Worm (Caenorhabditis elegans) whole organism, early embryonic: ENCODE results near the gene F21D5.6.
A peak's percentile ranks its signal among the peaks of the same experiment; 100 is the strongest.

Experiments
- B0310.2 ChIP-seq: sonication (generic microtip); optimal IDR thresholded peaks from 2 replicates; lab custom pipeline; 2016; ENCODE audit warnings: mild to moderate bottlenecking, missing genetic modification characterization, missing compliant biosample characterization
- F13C5.2 ChIP-seq: sonication (generic microtip); optimal IDR thresholded peaks from 2 replicates; lab custom pipeline; 2017; ENCODE audit warnings: mild to moderate bottlenecking, missing genetic modification characterization, inconsistent platforms, missing compliant biosample characterization
- aly-1 ChIP-seq: sonication (generic microtip); optimal IDR thresholded peaks from 2 replicates; lab custom pipeline; 2016; ENCODE audit warnings: missing genetic modification characterization, missing compliant biosample characterization
- ama-1 ChIP-seq: fragments of 150-350 bp; optimal IDR thresholded peaks from 2 replicates; lab custom pipeline; 2014
- ceh-13 ChIP-seq: fragments of 200-800 bp; sonication (Bioruptor generic); optimal IDR thresholded peaks from 2 replicates; lab custom pipeline; 2018; ENCODE audit warnings: mild to moderate bottlenecking, missing genetic modification characterization, missing compliant biosample characterization
- ceh-36 ChIP-seq: sonication (generic microtip); optimal IDR thresholded peaks from 2 replicates; lab custom pipeline; 2016; ENCODE audit warnings: missing genetic modification characterization, inconsistent platforms, missing compliant biosample characterization
- ets-7 ChIP-seq: sonication (generic microtip); optimal IDR thresholded peaks from 2 replicates; lab custom pipeline; 2016; ENCODE audit warnings: missing genotype, missing genetic modification characterization, missing compliant biosample characterization
- flt-1 ChIP-seq: fragments of 200-800 bp; sonication (Bioruptor generic); IDR thresholded peaks from 2 replicates; pipeline ENCODE4 v1.3.6; 2022; ENCODE audit warnings: missing genetic modification characterization, missing compliant biosample characterization
- hmbx-1 ChIP-seq: sonication (generic microtip); optimal IDR thresholded peaks from 2 replicates; lab custom pipeline; 2016; ENCODE audit warnings: mild to moderate bottlenecking, missing genetic modification characterization, missing compliant biosample characterization
- hmg-4 ChIP-seq: fragments of 200-800 bp; sonication (Bioruptor generic); optimal IDR thresholded peaks from 2 replicates; lab custom pipeline; 2018; ENCODE audit warnings: mild to moderate bottlenecking, missing genetic modification characterization, missing compliant biosample characterization
- hnd-1 ChIP-seq: sonication (generic microtip); optimal IDR thresholded peaks from 2 replicates; lab custom pipeline; 2016; ENCODE audit warnings: missing genetic modification characterization, missing compliant biosample characterization
- pes-1 ChIP-seq: fragments of 200-800 bp; sonication (Bioruptor generic); IDR thresholded peaks from 2 replicates; pipeline ENCODE4 v1.3.6; 2022; ENCODE audit warnings: missing genetic modification reagents, missing genetic modification characterization, missing compliant biosample characterization
- scrt-1 ChIP-seq: fragments of 200-800 bp; sonication (Bioruptor generic); IDR thresholded peaks from 2 replicates; pipeline ENCODE4 v1.3.6; 2022; ENCODE audit warnings: missing genetic modification characterization, missing compliant biosample characterization
- sea-1 ChIP-seq: fragments of 200-800 bp; sonication (Bioruptor generic); conservative IDR thresholded peaks from 2 replicates; pipeline ENCODE4 v1.3.6; 2022; ENCODE audit warnings: missing genetic modification characterization, missing compliant biosample characterization
- tbx-11 ChIP-seq: fragments of 200-800 bp; sonication (Bioruptor generic); IDR thresholded peaks from 2 replicates; pipeline ENCODE4 v1.3.6; 2022; ENCODE audit warnings: missing genetic modification characterization, missing compliant biosample characterization
- tbx-37 ChIP-seq: fragments of 200-800 bp; sonication (Bioruptor generic); conservative IDR thresholded peaks from 2 replicates; pipeline ENCODE4 v1.3.6; 2022; ENCODE audit warnings: missing genetic modification reagents, missing genetic modification characterization, missing compliant biosample characterization
- tra-4 ChIP-seq: sonication (generic microtip); optimal IDR thresholded peaks from 2 replicates; lab custom pipeline; 2017; ENCODE audit warnings: missing genetic modification characterization, missing compliant biosample characterization

The F21D5.6 gene

DNA sequence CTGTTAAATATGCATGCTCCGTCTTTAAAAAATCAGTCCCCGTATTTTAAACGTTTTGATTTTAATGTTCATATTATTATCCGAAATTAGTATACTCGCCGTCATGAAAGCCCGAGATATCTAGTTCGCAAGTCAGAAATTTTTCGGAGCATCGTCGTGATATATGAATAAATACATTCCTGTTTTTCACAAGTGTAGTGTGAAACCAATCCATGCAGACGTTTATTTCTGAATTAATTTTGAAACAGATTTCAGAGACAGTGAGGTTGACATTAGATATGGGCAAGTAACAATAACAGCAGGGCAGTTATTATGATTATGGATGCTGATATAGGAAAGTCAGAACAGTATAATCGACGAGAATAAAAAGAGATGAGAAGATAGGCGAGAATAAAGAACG is 11.3 kb upstream of the F21D5.6 start:
- TF ChIP-seq ets-7 = no peak
- TF ChIP-seq ceh-36 (tag; lab: Kevin White, UChicago) = no peak
- TF ChIP-seq B0310.2 (tag; lab: Kevin White, UChicago) = no peak
- TF ChIP-seq sea-1 = no peak
- TF ChIP-seq hmbx-1 (tag; lab: Kevin White, UChicago) = no peak
- TF ChIP-seq F13C5.2 (tag; lab: Kevin White, UChicago) = no peak
- no peak for TF ChIP-seq tbx-11 (GFP tag; lab: Robert Waterston, UW)
- no peak for TF ChIP-seq pes-1
- TF ChIP-seq scrt-1 (GFP tag; lab: Robert Waterston, UW) = no peak
- no peak for TF ChIP-seq hmg-4 (GFP tag; lab: Kevin White, UChicago)
- no peak for TF ChIP-seq flt-1 (GFP tag; lab: Robert Waterston, UW)
- no peak for TF ChIP-seq ama-1 (lab: Kevin White, UChicago)
- TF ChIP-seq aly-1 = no peak
- no peak for TF ChIP-seq tra-4 (tag; lab: Kevin White, UChicago)
- TF ChIP-seq tbx-37 = no peak

- TF ChIP-seq scrt-1 (GFP tag; lab: Robert Waterston, UW) = no peak
- TF ChIP-seq aly-1 = no peak
- no peak for TF ChIP-seq ets-7
- TF ChIP-seq hmg-4 (GFP tag; lab: Kevin White, UChicago) = no peak
- no peak for TF ChIP-seq tbx-37
- no peak for TF ChIP-seq tbx-11 (GFP tag; lab: Robert Waterston, UW)
- no peak for TF ChIP-seq ama-1 (lab: Kevin White, UChicago)
- no peak for TF ChIP-seq hmbx-1 (tag; lab: Kevin White, UChicago)
- no peak for TF ChIP-seq tra-4 (tag; lab: Kevin White, UChicago)
- no peak for TF ChIP-seq F13C5.2 (tag; lab: Kevin White, UChicago)
- no peak for TF ChIP-seq flt-1 (GFP tag; lab: Robert Waterston, UW)
Observed at ce11 chrIV:8748967-8749366, 7.8 kb upstream of the F21D5.6 start.

DNA sequence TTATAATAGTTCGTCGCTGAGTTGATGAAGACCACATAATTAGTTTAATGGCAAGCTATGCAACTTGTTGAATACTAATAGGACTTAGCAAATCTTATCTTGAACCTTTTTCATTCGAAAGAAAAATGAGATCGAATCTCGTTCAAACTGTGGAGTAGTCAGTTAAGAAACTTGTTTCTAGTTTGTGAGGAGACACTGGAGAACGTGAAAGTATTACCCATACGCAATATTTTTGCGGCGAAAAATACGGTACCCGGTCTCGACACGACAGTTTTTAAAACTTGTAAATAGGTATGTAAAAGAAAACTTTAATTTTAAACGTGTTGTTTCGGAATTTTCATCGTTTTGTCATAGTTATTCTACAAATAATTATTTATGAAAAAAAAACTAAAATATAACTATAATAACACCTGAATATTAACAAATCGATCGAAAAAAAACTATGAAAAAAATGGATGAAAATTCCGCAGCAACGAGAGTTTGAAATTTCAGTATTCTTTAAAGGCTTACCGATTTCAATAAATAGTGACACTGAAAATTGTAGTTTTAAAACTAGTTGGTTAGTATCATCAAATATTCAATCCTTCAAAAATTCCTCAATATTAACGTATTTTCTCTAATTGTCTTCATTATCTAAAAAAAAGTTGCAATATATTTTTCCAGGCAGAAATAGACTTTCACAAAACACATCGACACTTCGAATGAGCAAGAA is 4.6 kb upstream of the F21D5.6 start, which contains the start of the genes F20C5.7 and parg-1:
TSS of gene F20C5.7 (minus strand) at position 101 of the 712 bp plus-strand sequence.
TSS of gene parg-1 (plus strand) at position 662 of the 712 bp plus-strand sequence.
- TF ChIP-seq ceh-36 (tag; lab: Kevin White, UChicago) (no peak), ama-1 (lab: Kevin White, UChicago) (no peak), tbx-11 (GFP tag; lab: Robert Waterston, UW) (no peak), ceh-13 (no peak), tbx-37 (no peak), hmg-4 (GFP tag; lab: Kevin White, UChicago) (no peak), hmbx-1 (tag; lab: Kevin White, UChicago) (no peak), scrt-1 (GFP tag; lab: Robert Waterston, UW) (no peak), ets-7 (no peak), B0310.2 (tag; lab: Kevin White, UChicago) (no peak), pes-1 (no peak), tra-4 (tag; lab: Kevin White, UChicago) (no peak), aly-1 (no peak), hnd-1 (tag; lab: Kevin White, UChicago) (no peak), flt-1 (GFP tag; lab: Robert Waterston, UW) (no peak), sea-1 (no peak), F13C5.2 (tag; lab: Kevin White, UChicago) (no peak)

ce11 chrIV:8743654-8744332 is 2.6 kb upstream of the F21D5.6 start, which contains the start of gene F21D5.7:
TSS of gene F21D5.7 (minus strand) at chrIV:8743704.
- TF ChIP-seq hmg-4 (GFP tag; lab: Kevin White, UChicago) (no peak), F13C5.2 (tag; lab: Kevin White, UChicago) (peak; percentile 43)

ce11 chrIV:8739926-8740325 is 1.3 kb downstream of the F21D5.6 start, which contains the start of gene mrps-33:
TSS of gene mrps-33 (minus strand) at chrIV:8740026.
- TF ChIP-seq tbx-11 (GFP tag; lab: Robert Waterston, UW) = no peak
- TF ChIP-seq aly-1 = no peak
- no peak for TF ChIP-seq tbx-37
- TF ChIP-seq sea-1 = no peak

- TF ChIP-seq hmg-4 (GFP tag; lab: Kevin White, UChicago) (no peak), hnd-1 (tag; lab: Kevin White, UChicago) (no peak), aly-1 (no peak), tbx-37 (no peak), ets-7 (no peak), scrt-1 (GFP tag; lab: Robert Waterston, UW) (no peak), flt-1 (GFP tag; lab: Robert Waterston, UW) (no peak), tbx-11 (GFP tag; lab: Robert Waterston, UW) (no peak), hmbx-1 (tag; lab: Kevin White, UChicago) (no peak), ama-1 (lab: Kevin White, UChicago) (no peak), ceh-36 (tag; lab: Kevin White, UChicago) (no peak)
Observed at ce11 chrIV:8739294-8739693, 1.9 kb downstream of the F21D5.6 start, which contains the start of gene F21D5.5. TSS of gene F21D5.5 (minus strand) at chrIV:8739394.

- TF ChIP-seq pes-1 (no peak), tbx-11 (GFP tag; lab: Robert Waterston, UW) (no peak), ets-7 (no peak), tra-4 (tag; lab: Kevin White, UChicago) (no peak), flt-1 (GFP tag; lab: Robert Waterston, UW) (no peak), B0310.2 (tag; lab: Kevin White, UChicago) (no peak), F13C5.2 (tag; lab: Kevin White, UChicago) (no peak), ceh-13 (no peak), ama-1 (lab: Kevin White, UChicago) (no peak), hmg-4 (GFP tag; lab: Kevin White, UChicago) (no peak), hmbx-1 (tag; lab: Kevin White, UChicago) (no peak)
Observed at ce11 chrIV:8737787-8738186, 3.4 kb downstream of the F21D5.6 start, which contains the start of gene F21D5.4. TSS of gene F21D5.4 (plus strand) at chrIV:8738087.
